Worm (Caenorhabditis elegans) whole organism, L1 larva: Measurements from ENCODE around the gene ttr-30.

ENCODE experiments used
- C16A3.4 ChIP-seq: fragments of 150-350 bp; optimal IDR thresholded peaks from 2 replicates; lab custom pipeline; 2014; ENCODE audit warnings: missing biosample characterization, missing genetic modification characterization
- C34B4.2 ChIP-seq: sonication (generic microtip); optimal IDR thresholded peaks from 2 replicates; lab custom pipeline; 2017; ENCODE audit warnings: mild to moderate bottlenecking, missing genetic modification characterization, missing compliant biosample characterization
- Y116A8C.19 ChIP-seq: sonication (generic microtip); optimal IDR thresholded peaks from 2 replicates; lab custom pipeline; 2016; ENCODE audit warnings: missing compliant biosample characterization, missing genetic modification characterization, borderline replicate concordance
- alr-1 ChIP-seq: fragments of 200-800 bp; sonication (Bioruptor generic); optimal IDR thresholded peaks from 2 replicates; lab custom pipeline; 2018; ENCODE audit warnings: borderline replicate concordance, mild to moderate bottlenecking, missing genetic modification characterization, missing compliant biosample characterization
- ama-1 ChIP-seq: fragments of 150-350 bp; optimal IDR thresholded peaks from 2 replicates; lab custom pipeline; 2014
- blmp-1 ChIP-seq: fragments of 150-350 bp; optimal IDR thresholded peaks from 2 replicates; lab custom pipeline; 2014; ENCODE audit warnings: missing biosample characterization, missing genetic modification characterization
- ceh-63 ChIP-seq: fragments of 200-800 bp; sonication (Bioruptor generic); optimal IDR thresholded peaks from 2 replicates; lab custom pipeline; 2018; ENCODE audit warnings: mild to moderate bottlenecking, missing genetic modification characterization, missing compliant biosample characterization
- ceh-8 ChIP-seq: fragments of 200-800 bp; sonication (Bioruptor generic); optimal IDR thresholded peaks from 2 replicates; lab custom pipeline; 2018; ENCODE audit warnings: mild to moderate bottlenecking, missing genetic modification characterization, moderate library complexity, missing compliant biosample characterization
- ceh-82 ChIP-seq, 3 experiments: fragments of 150-350 bp in 1 of 3; sonication (generic microtip) in 2 of 3; optimal IDR thresholded peaks; 2 replicates each; lab custom pipeline; 2014 to 2017; ENCODE audit warnings: missing biosample characterization in 3 of 3, missing genetic modification characterization in 3 of 3
- ceh-88 ChIP-seq: fragments of 200-800 bp; sonication (Bioruptor generic); IDR thresholded peaks from 2 replicates; pipeline ENCODE4 v1.3.6; 2022; ENCODE audit warnings: missing genetic modification characterization, missing compliant biosample characterization
- ceh-90 ChIP-seq: sonication (generic microtip); optimal IDR thresholded peaks from 2 replicates; lab custom pipeline; 2016; ENCODE audit warnings: missing genetic modification characterization, missing compliant biosample characterization
- dpl-1 ChIP-seq, 3 experiments: fragments of 150-350 bp in 2 of 3; sonication (generic microtip) in 1 of 3; optimal IDR thresholded peaks; 2 replicates each; lab custom pipeline; 2014 to 2017; ENCODE audit warnings: missing biosample characterization in 3 of 3, missing genetic modification characterization in 3 of 3, missing genetic modification reagents in 3 of 3
- dsc-1 ChIP-seq: sonication (generic microtip); optimal IDR thresholded peaks from 2 replicates; lab custom pipeline; 2016; ENCODE audit warnings: mild to moderate bottlenecking, missing genetic modification characterization, missing compliant biosample characterization
- efl-1 ChIP-seq, 4 experiments: fragments of 150-350 bp; optimal IDR thresholded peaks in 3 of 4; peaks in 1 of 4; 1 replicate in 1 of 4; 2 replicates in 3 of 4; lab custom pipeline; 2014; ENCODE audit warnings: missing biosample characterization in 2 of 4, missing genetic modification characterization in 2 of 4, missing genetic modification reagents in 2 of 4
- egl-13 ChIP-seq: sonication (generic microtip); optimal IDR thresholded peaks from 2 replicates; lab custom pipeline; 2016; ENCODE audit warnings: missing genotype, missing genetic modification reagents, missing genetic modification characterization, missing compliant biosample characterization
- egl-27 ChIP-seq, 2 experiments: fragments of 150-350 bp in 1 of 2; sonication (generic microtip); optimal IDR thresholded peaks; 3 replicates each; lab custom pipeline; 2017 to 2018; ENCODE audit warnings: missing biosample characterization in 2 of 2, missing genetic modification characterization in 2 of 2, missing genetic modification reagents in 2 of 2
- elt-3 ChIP-seq, 6 experiments: fragments of 150-350 bp in 1 of 6; sonication (generic microtip); optimal IDR thresholded peaks; 2 replicates each; lab custom pipeline; 2017 to 2018; ENCODE audit warnings: missing biosample characterization in 6 of 6, missing genetic modification characterization in 6 of 6, inconsistent platforms in 1 of 6
- fkh-10 ChIP-seq: sonication (generic microtip); optimal IDR thresholded peaks from 2 replicates; lab custom pipeline; 2017; ENCODE audit warnings: missing biosample characterization, missing genetic modification reagents, missing genetic modification characterization
- fkh-4 ChIP-seq: sonication (generic microtip); optimal IDR thresholded peaks from 2 replicates; lab custom pipeline; 2016; ENCODE audit warnings: missing compliant biosample characterization, missing genetic modification characterization, borderline replicate concordance
- hlh-4 ChIP-seq: sonication (generic microtip); optimal IDR thresholded peaks from 2 replicates; lab custom pipeline; 2016; ENCODE audit warnings: mild to moderate bottlenecking, missing genetic modification characterization, missing compliant biosample characterization
- hpl-2 ChIP-seq: fragments of 150-350 bp; optimal IDR thresholded peaks from 2 replicates; lab custom pipeline; 2014; ENCODE audit warnings: missing biosample characterization, missing genetic modification reagents, missing genetic modification characterization
- irx-1 ChIP-seq: sonication (generic microtip); optimal IDR thresholded peaks from 2 replicates; lab custom pipeline; 2016; ENCODE audit warnings: missing genetic modification characterization, missing compliant biosample characterization
- lin-14 ChIP-seq: fragments of 200-800 bp; sonication (Bioruptor generic); optimal IDR thresholded peaks from 2 replicates; lab custom pipeline; 2018; ENCODE audit warnings: mild to moderate bottlenecking, missing genetic modification characterization, moderate library complexity, missing compliant biosample characterization
- lir-3 ChIP-seq: sonication (generic microtip); optimal IDR thresholded peaks from 2 replicates; lab custom pipeline; 2016; ENCODE audit warnings: mild to moderate bottlenecking, missing genetic modification characterization, moderate library complexity, missing compliant biosample characterization; ENCODE audit not compliant: poor library complexity
- lsy-2 ChIP-seq, 2 experiments: fragments of 150-350 bp; optimal IDR thresholded peaks; 2 replicates each; lab custom pipeline; 2014; ENCODE audit warnings: missing biosample characterization in 2 of 2, missing genetic modification characterization in 2 of 2
- mab-9 ChIP-seq: fragments of 200-800 bp; sonication (Bioruptor generic); IDR thresholded peaks from 2 replicates; pipeline ENCODE4 v1.3.6; 2022; ENCODE audit warnings: missing genetic modification reagents, missing genetic modification characterization, missing compliant biosample characterization
- mef-2 ChIP-seq: fragments of 150-350 bp; optimal IDR thresholded peaks from 2 replicates; lab custom pipeline; 2014; ENCODE audit warnings: missing biosample characterization, missing genetic modification characterization
- mep-1 ChIP-seq: fragments of 150-350 bp; optimal IDR thresholded peaks from 2 replicates; lab custom pipeline; 2014; ENCODE audit warnings: missing biosample characterization, missing genetic modification characterization
- nhr-12 ChIP-seq: sonication (generic microtip); optimal IDR thresholded peaks from 2 replicates; lab custom pipeline; 2017; ENCODE audit warnings: missing biosample characterization, missing genetic modification characterization
- nhr-19 ChIP-seq: fragments of 200-800 bp; sonication (Bioruptor generic); conservative IDR thresholded peaks from 2 replicates; pipeline ENCODE4 v1.3.6; 2022; ENCODE audit warnings: missing genetic modification characterization, missing compliant biosample characterization
- nhr-20 ChIP-seq: sonication (generic microtip); optimal IDR thresholded peaks from 2 replicates; lab custom pipeline; 2016; ENCODE audit warnings: mild to moderate bottlenecking, missing genetic modification characterization, missing compliant biosample characterization
- nhr-47 ChIP-seq: sonication (generic microtip); optimal IDR thresholded peaks from 2 replicates; lab custom pipeline; 2016; ENCODE audit warnings: mild to moderate bottlenecking, missing genetic modification characterization, moderate library complexity, missing compliant biosample characterization
- nhr-71 ChIP-seq: sonication (generic microtip); optimal IDR thresholded peaks from 2 replicates; lab custom pipeline; 2016; ENCODE audit warnings: mild to moderate bottlenecking, missing genetic modification characterization, moderate library complexity, missing compliant biosample characterization
- nhr-85 ChIP-seq: sonication (generic microtip); peaks from one replicate; lab custom pipeline; 2016; ENCODE audit warnings: missing genetic modification characterization, inconsistent platforms, missing compliant biosample characterization
- pax-3 ChIP-seq: fragments of 200-800 bp; sonication (Bioruptor generic); optimal IDR thresholded peaks from 2 replicates; lab custom pipeline; 2018; ENCODE audit warnings: mild to moderate bottlenecking, missing genetic modification characterization, moderate library complexity, missing compliant biosample characterization
- pqm-1 ChIP-seq: sonication (generic microtip); optimal IDR thresholded peaks from 3 replicates; lab custom pipeline; 2017; ENCODE audit warnings: missing biosample characterization, missing genetic modification characterization
- rnt-1 ChIP-seq: sonication (generic microtip); optimal IDR thresholded peaks from 2 replicates; lab custom pipeline; 2016; ENCODE audit warnings: mild to moderate bottlenecking, missing genetic modification characterization, moderate library complexity, missing compliant biosample characterization
- snpc-4 ChIP-seq: fragments of 150-350 bp; optimal IDR thresholded peaks from 2 replicates; lab custom pipeline; 2014; ENCODE audit warnings: missing biosample characterization, missing genetic modification characterization
- sox-4 ChIP-seq: sonication (generic microtip); optimal IDR thresholded peaks from 2 replicates; lab custom pipeline; 2016; ENCODE audit warnings: missing genetic modification characterization, missing compliant biosample characterization
- sup-37 ChIP-seq: fragments of 200-800 bp; sonication (Bioruptor generic); optimal IDR thresholded peaks from 2 replicates; lab custom pipeline; 2018; ENCODE audit warnings: mild to moderate bottlenecking, missing genetic modification characterization, missing compliant biosample characterization
- swsn-7 ChIP-seq: sonication (generic microtip); optimal IDR thresholded peaks from 2 replicates; lab custom pipeline; 2016; ENCODE audit warnings: missing genetic modification characterization, missing compliant biosample characterization
- unc-86 ChIP-seq: sonication (generic microtip); optimal IDR thresholded peaks from 2 replicates; lab custom pipeline; 2016; ENCODE audit warnings: missing genetic modification characterization, missing compliant biosample characterization
- zag-1 ChIP-seq: fragments of 150-350 bp; optimal IDR thresholded peaks from 2 replicates; lab custom pipeline; 2014; ENCODE audit warnings: missing biosample characterization, missing genetic modification characterization

Gene ttr-30

ce11 chrX:7330685-7331196 lies at the start of gene ttr-30:
Gene ttr-30, plus strand, starts transcription at chrX:7330949.
- TF ChIP-seq nhr-47 (tag; lab: Kevin White, UChicago), result no peak
- TF ChIP-seq sup-37 (GFP tag; lab: Kevin White, UChicago), result no peak
- peak; percentile 6 for TF ChIP-seq lin-14 (GFP tag; lab: Kevin White, UChicago)
- no peak for TF ChIP-seq C16A3.4 (tag; lab: Kevin White, UChicago)
- TF ChIP-seq mef-2 (tag; lab: Kevin White, UChicago), result no peak
- no peak for TF ChIP-seq fkh-10 (GFP tag; lab: Kevin White, UChicago)
- peak; percentile 58 for TF ChIP-seq nhr-85 (tag; lab: Kevin White, UChicago)
- no peak for TF ChIP-seq egl-13 (tag; lab: Kevin White, UChicago)
- TF ChIP-seq ceh-8 (GFP tag; lab: Kevin White, UChicago), result no peak
- peak; percentile 34 for TF ChIP-seq blmp-1 (tag; lab: Kevin White, UChicago)
- no peak for TF ChIP-seq mep-1 (tag; lab: Kevin White, UChicago)
- no peak for TF ChIP-seq lsy-2 (tag; optimal IDR thresholded peaks at IDR 0.05; lab: Kevin White, UChicago)
- peak in 1 of 6 experiments; percentile 64 for TF ChIP-seq elt-3 (tag; optimal IDR thresholded peaks at IDR 0.05; lab: Kevin White, UChicago)
- no peak for TF ChIP-seq nhr-20 (tag; lab: Kevin White, UChicago)

ce11 chrX:7281347-7281746 lies 49.4 kb upstream of the ttr-30 start:
- TF ChIP-seq hpl-2 (GFP tag; lab: Kevin White, UChicago) (no peak), lin-14 (GFP tag; lab: Kevin White, UChicago) (peak; percentile 74), ceh-8 (GFP tag; lab: Kevin White, UChicago) (peak; percentile 27), fkh-10 (GFP tag; lab: Kevin White, UChicago) (no peak), ceh-82 (tag; optimal IDR thresholded peaks at IDR 0.05; lab: Kevin White, UChicago) (peak in 1 of 3 experiments; percentile 12)
- TF ChIP-seq, all 84 proteins: peak for 3

DNA sequence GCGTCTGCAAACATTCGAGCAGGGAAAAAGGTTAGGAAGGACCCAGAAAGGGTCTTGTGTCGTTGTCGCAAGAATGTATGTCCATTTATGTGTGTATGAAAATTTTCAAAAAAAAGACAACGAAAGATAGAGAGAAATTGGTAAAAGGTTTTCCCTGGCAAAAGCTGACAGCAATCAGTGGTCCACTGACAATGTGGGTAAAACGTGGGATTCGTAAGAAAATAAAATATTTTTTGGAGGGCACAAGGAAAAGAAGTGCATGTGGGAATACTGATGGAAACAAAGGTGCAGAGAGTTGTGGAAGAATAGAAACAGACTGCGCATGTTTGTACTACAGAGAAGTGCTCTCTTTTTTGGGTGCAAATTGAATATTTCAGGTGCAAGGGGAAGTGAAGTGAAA lies 47.6 kb upstream of the ttr-30 start:
- TF ChIP-seq alr-1 (tag; lab: Kevin White, UChicago) (no peak), mab-9 (GFP tag; lab: Robert Waterston, UW) (no peak), pax-3 (no peak), rnt-1 (no peak), C16A3.4 (tag; lab: Kevin White, UChicago) (no peak), ceh-88 (no peak), nhr-85 (tag; lab: Kevin White, UChicago) (no peak), hpl-2 (GFP tag; lab: Kevin White, UChicago) (no peak), mef-2 (tag; lab: Kevin White, UChicago) (no peak), egl-27 (tag; optimal IDR thresholded peaks at IDR 0.05; lab: Kevin White, UChicago) (no peak), lsy-2 (tag; optimal IDR thresholded peaks at IDR 0.05; lab: Kevin White, UChicago) (no peak), fkh-4 (tag; lab: Kevin White, UChicago) (no peak), pqm-1 (tag; lab: Kevin White, UChicago) (no peak), nhr-20 (tag; lab: Kevin White, UChicago) (no peak)

- TF ChIP-seq sox-4 (tag; lab: Kevin White, UChicago) (no peak), lin-14 (GFP tag; lab: Kevin White, UChicago) (peak; percentile 94), efl-1 (optimal IDR thresholded peaks at IDR 0.05; lab: Kevin White, UChicago) (peak; percentile 19 to 21), efl-1 (GFP tag; optimal IDR thresholded peaks at IDR 0.05 in 1 of 2; lab: Kevin White, UChicago) (no peak), pax-3 (no peak), unc-86 (peak; percentile 76), Y116A8C.19 (tag; lab: Kevin White, UChicago) (no peak), nhr-47 (tag; lab: Kevin White, UChicago) (peak; percentile 59), zag-1 (tag; lab: Kevin White, UChicago) (peak; percentile 70), ceh-88 (no peak), lir-3 (tag; lab: Kevin White, UChicago) (no peak), ceh-63 (GFP tag; lab: Kevin White, UChicago) (no peak), blmp-1 (tag; lab: Kevin White, UChicago) (no peak), dpl-1 (GFP tag; optimal IDR thresholded peaks at IDR 0.05; lab: Kevin White, UChicago) (no peak), mab-9 (GFP tag; lab: Robert Waterston, UW) (no peak), swsn-7 (peak; percentile 48), elt-3 (tag; optimal IDR thresholded peaks at IDR 0.05; lab: Kevin White, UChicago) (no peak), C34B4.2 (no peak), irx-1 (tag; lab: Kevin White, UChicago) (no peak), nhr-71 (tag; lab: Kevin White, UChicago) (peak; percentile 62), nhr-12 (tag; lab: Kevin White, UChicago) (no peak), dsc-1 (tag; lab: Kevin White, UChicago) (peak; percentile 44), ceh-90 (tag; lab: Kevin White, UChicago) (no peak), nhr-20 (tag; lab: Kevin White, UChicago) (peak; percentile 9), hlh-4 (tag; lab: Kevin White, UChicago) (no peak), ama-1 (lab: Kevin White, UChicago) (no peak), nhr-19 (no peak), snpc-4 (tag; lab: Kevin White, UChicago) (no peak)
Measured at ce11 chrX:7284724-7285184, 46.0 kb upstream of the ttr-30 start.
